Fruit fly (Drosophila melanogaster) whole organism, pupa: ENCODE measurements around the gene TkR99D.

ENCODE experiments used
- CG10348 ChIP-seq: fragments of 200-800 bp; sonication (Bioruptor generic); IDR thresholded peaks from 2 replicates; pipeline ENCODE4 v1.3.6; 2022; ENCODE audit warnings: missing biosample characterization, missing genetic modification characterization
- CG12605 ChIP-seq: fragments of 200-800 bp; sonication (Bioruptor generic); IDR thresholded peaks from 2 replicates; pipeline ENCODE4 v1.3.6; 2022; ENCODE audit warnings: missing biosample characterization, missing genetic modification characterization
- CG13204 ChIP-seq: fragments of 200-800 bp; sonication (Bioruptor generic); optimal IDR thresholded peaks from 2 replicates; lab custom pipeline; 2018; ENCODE audit warnings: missing biosample characterization, mild to moderate bottlenecking, missing genetic modification characterization, moderate library complexity
- CG14655 ChIP-seq: fragments of 200-800 bp; sonication (Bioruptor generic); optimal IDR thresholded peaks from 3 replicates; lab custom pipeline; 2017; ENCODE audit warnings: mild to moderate bottlenecking, missing biosample characterization, missing genetic modification reagents, missing genetic modification characterization
- CG15710 ChIP-seq: fragments of 200-800 bp; sonication (Bioruptor generic); optimal IDR thresholded peaks from 2 replicates; lab custom pipeline; 2018; ENCODE audit warnings: missing biosample characterization, mild to moderate bottlenecking, missing genetic modification characterization, moderate library complexity
- CG17806 ChIP-seq: fragments of 200-800 bp; sonication (Bioruptor generic); optimal IDR thresholded peaks from 2 replicates; lab custom pipeline; 2018; ENCODE audit warnings: missing biosample characterization, mild to moderate bottlenecking, missing genetic modification characterization, moderate library complexity
- CG32121 ChIP-seq: fragments of 200-800 bp; sonication (Bioruptor generic); IDR thresholded peaks from 2 replicates; pipeline ENCODE4 v1.3.6; 2022; ENCODE audit warnings: missing biosample characterization, missing genetic modification characterization
- CG34367 ChIP-seq: fragments of 200-800 bp; sonication (Bioruptor generic); optimal IDR thresholded peaks from 2 replicates; lab custom pipeline; 2018; ENCODE audit warnings: missing biosample characterization, mild to moderate bottlenecking, missing genetic modification characterization
- CG4496 ChIP-seq: fragments of 200-800 bp; sonication (Bioruptor generic); IDR thresholded peaks from 3 replicates; pipeline ENCODE4 v1.3.6; 2022; ENCODE audit warnings: missing biosample characterization, missing genetic modification characterization
- CG8159 ChIP-seq: fragments of 200-800 bp; sonication (Bioruptor generic); optimal IDR thresholded peaks from 3 replicates; lab custom pipeline; 2018; ENCODE audit warnings: missing biosample characterization, mild to moderate bottlenecking, missing genetic modification characterization, moderate library complexity
- CG8301 ChIP-seq: fragments of 200-800 bp; sonication (Bioruptor generic); optimal IDR thresholded peaks from 2 replicates; lab custom pipeline; 2018; ENCODE audit warnings: missing biosample characterization, mild to moderate bottlenecking, missing genetic modification characterization
- CG9948 ChIP-seq: fragments of 200-800 bp; sonication (Bioruptor generic); optimal IDR thresholded peaks from 2 replicates; lab custom pipeline; 2018; ENCODE audit warnings: missing biosample characterization, mild to moderate bottlenecking, missing genetic modification characterization, moderate library complexity
- D1 ChIP-seq: fragments of 200-800 bp; sonication (Bioruptor generic); optimal IDR thresholded peaks from 2 replicates; lab custom pipeline; 2018; ENCODE audit warnings: missing biosample characterization, mild to moderate bottlenecking, missing genetic modification characterization, moderate library complexity
- EcR ChIP-seq: fragments of 200-800 bp; sonication (Bioruptor generic); optimal IDR thresholded peaks from 3 replicates; lab custom pipeline; 2019; ENCODE audit warnings: missing biosample characterization, missing genetic modification characterization, mild to moderate bottlenecking, moderate library complexity, missing genetic modification reagents
- Ets98B ChIP-seq: fragments of 200-800 bp; sonication (Bioruptor generic); IDR thresholded peaks from 2 replicates; pipeline ENCODE4 v1.3.6; 2022; ENCODE audit warnings: missing biosample characterization, missing genetic modification characterization
- Pif1A ChIP-seq: fragments of 200-800 bp; sonication (Bioruptor generic); optimal IDR thresholded peaks from 3 replicates; lab custom pipeline; 2016; ENCODE audit warnings: missing biosample characterization, missing genetic modification characterization
- Pif1B ChIP-seq: fragments of 200-800 bp; sonication (Bioruptor generic); optimal IDR thresholded peaks from 3 replicates; lab custom pipeline; 2016; ENCODE audit warnings: missing biosample characterization, missing genetic modification characterization
- Snoo ChIP-seq: fragments of 200-800 bp; sonication (Bioruptor generic); optimal IDR thresholded peaks from 3 replicates; lab custom pipeline; 2017; ENCODE audit warnings: missing biosample characterization, mild to moderate bottlenecking, missing genetic modification characterization, inconsistent platforms
- fd96Ca ChIP-seq: fragments of 200-800 bp; sonication (Bioruptor generic); IDR thresholded peaks from 3 replicates; pipeline ENCODE4 v1.3.6; 2022; ENCODE audit warnings: missing biosample characterization, missing genetic modification characterization
- gl ChIP-seq: fragments of 200-800 bp; sonication (Bioruptor generic); optimal IDR thresholded peaks from 2 replicates; lab custom pipeline; 2018; ENCODE audit warnings: missing biosample characterization, mild to moderate bottlenecking, missing genetic modification characterization
- rn ChIP-seq: fragments of 200-800 bp; sonication (Bioruptor generic); IDR thresholded peaks from 2 replicates; pipeline ENCODE4 v1.3.6; 2022; ENCODE audit warnings: missing biosample characterization, missing genetic modification characterization

TkR99D gene

dm6 chr3R:29969347-29969746 is at the start of gene TkR99D:
TSS of gene TkR99D (minus strand) at chr3R:29969447.
- TF ChIP-seq gl: no peak
- TF ChIP-seq CG12605: no peak
- TF ChIP-seq CG13204 (GFP tag; lab: Kevin White, UChicago): no peak
- TF ChIP-seq Ets98B (GFP tag; lab: Robert Waterston, UW): no peak
- no peak for TF ChIP-seq CG8159
- TF ChIP-seq Snoo (tag; lab: Kevin White, UChicago): no peak
- no peak for TF ChIP-seq CG15710 (tag; lab: Kevin White, UChicago)
- no peak for TF ChIP-seq CG10348
- no peak for TF ChIP-seq CG32121 (GFP tag; lab: Robert Waterston, UW)
- no peak for TF ChIP-seq CG14655 (GFP tag; lab: Kevin White, UChicago)
- no peak for TF ChIP-seq fd96Ca (GFP tag; lab: Robert Waterston, UW)
- no peak for TF ChIP-seq CG9948 (tag; lab: Kevin White, UChicago)
- TF ChIP-seq EcR (GFP tag; lab: Kevin White, UChicago): no peak
- no peak for TF ChIP-seq Pif1A (GFP tag; lab: Kevin White, UChicago)
- no peak for TF ChIP-seq rn (GFP tag; lab: Robert Waterston, UW)
- no peak for TF ChIP-seq CG8301 (tag; lab: Kevin White, UChicago)
- no peak for TF ChIP-seq Pif1B
- no peak for TF ChIP-seq CG17806 (tag; lab: Kevin White, UChicago)

- TF ChIP-seq CG8159 (no peak), CG15710 (tag; lab: Kevin White, UChicago) (no peak), D1 (tag; lab: Kevin White, UChicago) (no peak), Pif1B (no peak), CG32121 (GFP tag; lab: Robert Waterston, UW) (0 out of 2 replicates have a peak, but pooled peaks have one; percentile 24), CG4496 (0 out of 3 replicates have a peak, but pooled peaks have one; percentile 36), Ets98B (GFP tag; lab: Robert Waterston, UW) (peak; percentile 40; the same call in 1 of the 2 replicates), CG34367 (peak; percentile 7), CG10348 (no peak), EcR (GFP tag; lab: Kevin White, UChicago) (no peak), CG17806 (tag; lab: Kevin White, UChicago) (peak; percentile 6), CG13204 (GFP tag; lab: Kevin White, UChicago) (peak; percentile 45), CG8301 (tag; lab: Kevin White, UChicago) (peak; percentile 6), Pif1A (GFP tag; lab: Kevin White, UChicago) (no peak), CG12605 (peak; percentile 44; the same call in 1 of the 2 replicates), fd96Ca (GFP tag; lab: Robert Waterston, UW) (no peak)
- TF ChIP-seq, all 21 proteins: peak for 8
Observed at dm6 chr3R:30014977-30015514, 45.8 kb upstream of the TkR99D start, which contains the start of gene CG7920. TSS of gene CG7920 (minus strand) at chr3R:30015284.

DNA sequence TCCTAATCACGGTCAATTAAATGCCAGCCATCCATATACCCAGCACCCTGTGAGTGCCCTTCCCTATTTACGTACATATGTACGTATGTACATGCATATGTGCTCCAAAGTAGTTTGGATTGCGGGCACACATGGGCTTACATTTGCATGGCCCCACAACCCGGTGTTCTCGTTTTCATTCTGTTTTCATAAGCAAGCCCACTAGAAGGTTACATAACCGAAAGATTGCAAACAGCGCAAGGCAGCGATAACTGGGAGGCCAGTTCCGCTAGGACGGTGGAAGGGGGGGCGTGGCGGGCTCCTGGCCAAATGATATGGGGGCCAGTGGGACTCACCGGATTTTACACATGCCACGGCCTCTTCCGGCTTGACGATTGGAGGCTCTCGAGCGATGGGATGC is 45.2 kb upstream of the TkR99D start:
- TF ChIP-seq CG32121 (GFP tag; lab: Robert Waterston, UW) (no peak), fd96Ca (GFP tag; lab: Robert Waterston, UW) (no peak), Pif1A (GFP tag; lab: Kevin White, UChicago) (no peak), D1 (tag; lab: Kevin White, UChicago) (no peak), CG15710 (tag; lab: Kevin White, UChicago) (no peak), CG10348 (no peak), EcR (GFP tag; lab: Kevin White, UChicago) (no peak), Pif1B (no peak), CG13204 (GFP tag; lab: Kevin White, UChicago) (no peak), CG17806 (tag; lab: Kevin White, UChicago) (no peak)

DNA sequence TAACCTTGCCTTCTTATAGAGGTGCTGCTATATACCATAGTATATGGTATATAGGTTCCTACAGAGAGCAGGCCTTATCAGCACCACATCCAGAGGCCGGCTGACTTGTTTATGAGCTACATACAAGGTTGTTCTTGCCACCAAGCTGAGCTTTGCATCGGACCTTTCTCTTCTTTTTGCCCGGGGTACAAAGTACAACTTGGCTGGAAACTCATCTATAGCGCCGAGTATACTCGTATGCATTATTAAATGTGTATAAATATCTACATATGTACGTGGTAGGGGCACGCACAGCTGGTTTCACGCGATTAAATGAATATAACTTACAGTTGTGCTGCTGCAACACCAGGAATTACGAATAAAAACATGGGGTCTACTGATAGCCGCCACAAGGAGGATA is 44.7 kb upstream of the TkR99D start:
- peak; percentile 48 for TF ChIP-seq CG8301 (tag; lab: Kevin White, UChicago)
- peak; percentile 40 for TF ChIP-seq CG8159
- TF ChIP-seq fd96Ca (GFP tag; lab: Robert Waterston, UW): peak; percentile 39; the same call in 2 of the 3 replicates
- no peak for TF ChIP-seq D1 (tag; lab: Kevin White, UChicago)
- TF ChIP-seq EcR (GFP tag; lab: Kevin White, UChicago): no peak
- peak; percentile 58 for TF ChIP-seq CG14655 (GFP tag; lab: Kevin White, UChicago)
- TF ChIP-seq CG32121 (GFP tag; lab: Robert Waterston, UW): no peak; the same call in 1 of the 2 replicates
- peak; percentile 3 for TF ChIP-seq Snoo (tag; lab: Kevin White, UChicago)
- peak; percentile 47 for TF ChIP-seq CG17806 (tag; lab: Kevin White, UChicago)
- TF ChIP-seq CG4496: peak; percentile 54; the same call in 1 of the 3 replicates
- peak; percentile 87 for TF ChIP-seq CG12605
- TF ChIP-seq gl: peak; percentile 94
- TF ChIP-seq CG34367: peak; percentile 23
- TF ChIP-seq CG13204 (GFP tag; lab: Kevin White, UChicago): peak; percentile 78
- TF ChIP-seq CG15710 (tag; lab: Kevin White, UChicago): peak; percentile 18
- no peak for TF ChIP-seq rn (GFP tag; lab: Robert Waterston, UW)
- TF ChIP-seq CG9948 (tag; lab: Kevin White, UChicago): no peak
- peak; percentile 76 for TF ChIP-seq Pif1A (GFP tag; lab: Kevin White, UChicago)
- peak; percentile 64 for TF ChIP-seq Pif1B
- TF ChIP-seq Ets98B (GFP tag; lab: Robert Waterston, UW): peak; percentile 77
- TF ChIP-seq CG10348: no peak
- TF ChIP-seq, all 21 proteins: peak for 15

DNA sequence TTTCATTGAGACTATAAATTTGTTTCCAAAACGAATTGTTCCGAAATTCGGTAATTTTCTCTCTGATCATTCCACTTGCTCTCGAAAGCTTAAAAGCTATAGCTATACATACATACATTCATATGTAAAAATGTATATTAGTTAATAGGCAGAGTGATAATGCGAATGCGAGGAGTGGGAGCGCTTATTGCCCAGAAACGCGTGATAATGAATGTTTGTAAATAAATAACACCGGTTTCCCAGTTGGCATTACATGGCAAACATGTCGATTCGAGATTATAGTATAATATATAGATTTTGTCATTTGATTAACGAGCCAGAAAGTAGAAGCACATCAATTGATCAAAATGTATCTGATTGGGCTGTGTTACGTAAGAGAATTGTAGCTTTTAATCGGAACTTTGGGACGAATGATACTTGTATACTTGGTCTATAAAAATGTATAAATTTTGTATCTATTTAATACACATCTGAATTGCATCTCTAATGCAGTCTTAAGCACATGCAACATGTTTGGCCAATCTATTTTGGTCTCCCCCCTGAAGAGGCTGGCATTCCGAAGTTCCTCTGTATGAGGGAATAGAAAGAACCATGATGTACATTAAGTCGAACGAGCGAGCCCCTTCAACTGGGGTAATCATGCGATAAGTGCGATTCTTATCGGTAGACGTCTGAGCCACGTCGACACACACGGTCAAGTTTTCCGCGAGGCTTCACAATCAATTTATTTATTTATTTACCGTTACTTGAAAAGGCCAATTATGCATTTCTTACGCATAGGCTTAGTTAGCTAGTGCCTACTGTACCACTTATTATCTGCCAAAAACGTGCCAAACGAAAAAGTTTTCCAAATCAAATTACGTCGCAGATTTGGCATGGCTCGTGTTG is 43.6 kb upstream of the TkR99D start:
- TF ChIP-seq CG14655 (GFP tag; lab: Kevin White, UChicago): peak; percentile 58
- peak; percentile 32; the same call in 1 of the 2 replicates for TF ChIP-seq rn (GFP tag; lab: Robert Waterston, UW)
- TF ChIP-seq CG4496: peak; percentile 72
- peak; percentile 66; the same call in 1 of the 2 replicates for TF ChIP-seq Ets98B (GFP tag; lab: Robert Waterston, UW)
- peak; percentile 38 for TF ChIP-seq CG8301 (tag; lab: Kevin White, UChicago)
- TF ChIP-seq EcR (GFP tag; lab: Kevin White, UChicago): no peak
- peak; percentile 68; the same call in 2 of the 3 replicates for TF ChIP-seq fd96Ca (GFP tag; lab: Robert Waterston, UW)
- TF ChIP-seq Pif1A (GFP tag; lab: Kevin White, UChicago): no peak
- peak; percentile 64 for TF ChIP-seq CG32121 (GFP tag; lab: Robert Waterston, UW)
